Worm (Caenorhabditis elegans) whole organism, young adult: ENCODE results near the gene F55F10.3.
A peak's percentile ranks its signal among the peaks of the same experiment; 100 is the strongest.

Experiments
- B0019.2 ChIP-seq: fragments of 200-800 bp; sonication (Bioruptor generic); conservative IDR thresholded peaks from 2 replicates; pipeline ENCODE4 v1.3.6; 2022; ENCODE audit warnings: missing genetic modification reagents, missing genetic modification characterization, missing compliant biosample characterization
- B0336.3 ChIP-seq: fragments of 200-800 bp; sonication (Bioruptor generic); IDR thresholded peaks from 2 replicates; pipeline ENCODE4 v1.3.6; 2022; ENCODE audit warnings: missing genetic modification characterization, missing compliant biosample characterization
- D2030.7 ChIP-seq: fragments of 200-800 bp; sonication (Bioruptor generic); IDR thresholded peaks from 2 replicates; pipeline ENCODE4 v1.3.6; 2022; ENCODE audit warnings: missing genetic modification reagents, missing genetic modification characterization, missing compliant biosample characterization
- F33H1.4 ChIP-seq: fragments of 200-800 bp; sonication (Bioruptor generic); IDR thresholded peaks from 2 replicates; pipeline ENCODE4 v1.3.6; 2022; ENCODE audit warnings: missing genetic modification reagents, missing genetic modification characterization, missing compliant biosample characterization
- F57A8.1 ChIP-seq: fragments of 200-800 bp; sonication (Bioruptor generic); optimal IDR thresholded peaks from 2 replicates; lab custom pipeline; 2018; ENCODE audit warnings: mild to moderate bottlenecking, missing genetic modification characterization, moderate library complexity, missing compliant biosample characterization
- F57C9.4 ChIP-seq: sonication (generic microtip); optimal IDR thresholded peaks from 2 replicates; lab custom pipeline; 2017; ENCODE audit warnings: mild to moderate bottlenecking, missing genetic modification characterization, missing compliant biosample characterization
- K11D2.4 ChIP-seq: fragments of 200-800 bp; sonication (Bioruptor generic); IDR thresholded peaks from 2 replicates; pipeline ENCODE4 v1.3.6; 2022; ENCODE audit warnings: missing genetic modification reagents, missing genetic modification characterization, missing compliant biosample characterization
- T26A5.8 ChIP-seq: sonication (generic microtip); optimal IDR thresholded peaks from 2 replicates; lab custom pipeline; 2016; ENCODE audit warnings: missing genetic modification characterization, missing compliant biosample characterization
- Y53F4B.3 ChIP-seq: fragments of 200-800 bp; sonication (Bioruptor generic); IDR thresholded peaks from 2 replicates; pipeline ENCODE4 v1.3.6; 2022; ENCODE audit warnings: missing genetic modification reagents, missing genetic modification characterization, missing compliant biosample characterization
- Y56A3A.18 ChIP-seq: fragments of 200-800 bp; sonication (Bioruptor generic); IDR thresholded peaks from 2 replicates; pipeline ENCODE4 v1.3.6; 2022; ENCODE audit warnings: missing genetic modification reagents, missing genetic modification characterization, missing compliant biosample characterization
- Y67H2A.10 ChIP-seq: fragments of 200-800 bp; sonication (Bioruptor generic); conservative IDR thresholded peaks from 2 replicates; pipeline ENCODE4 v1.3.6; 2022; ENCODE audit warnings: missing genetic modification reagents, missing genetic modification characterization, missing compliant biosample characterization
- Y79H2A.3 ChIP-seq: fragments of 200-800 bp; sonication (Bioruptor generic); conservative IDR thresholded peaks from 2 replicates; pipeline ENCODE4 v1.3.6; 2022; ENCODE audit warnings: missing genetic modification reagents, missing genetic modification characterization, missing compliant biosample characterization
- ZK185.1 ChIP-seq: sonication (generic microtip); optimal IDR thresholded peaks from 2 replicates; lab custom pipeline; 2016; ENCODE audit warnings: mild to moderate bottlenecking, missing genetic modification characterization, missing compliant biosample characterization; ENCODE audit not compliant: poor library complexity, severe bottlenecking
- aptf-2 ChIP-seq: fragments of 200-800 bp; sonication (Bioruptor generic); conservative IDR thresholded peaks from 2 replicates; pipeline ENCODE4 v1.3.6; 2022; ENCODE audit warnings: missing genetic modification reagents, missing genetic modification characterization, missing compliant biosample characterization
- aptf-3 ChIP-seq: fragments of 200-800 bp; sonication (Bioruptor generic); IDR thresholded peaks from 2 replicates; pipeline ENCODE4 v1.3.6; 2022; ENCODE audit warnings: missing genetic modification characterization, missing compliant biosample characterization
- bed-1 ChIP-seq: fragments of 200-800 bp; sonication (Bioruptor generic); IDR thresholded peaks from 2 replicates; pipeline ENCODE4 v1.3.6; 2022; ENCODE audit warnings: missing genetic modification reagents, missing genetic modification characterization, missing compliant biosample characterization
- bed-2 ChIP-seq: fragments of 200-800 bp; sonication (Bioruptor generic); IDR thresholded peaks from 2 replicates; pipeline ENCODE4 v1.3.6; 2022; ENCODE audit warnings: missing genetic modification reagents, missing genetic modification characterization, missing compliant biosample characterization
- cebp-1 ChIP-seq, 2 experiments: fragments of 200-800 bp in 1 of 2; sonication (Bioruptor generic) in 1 of 2; sonication (generic microtip) in 1 of 2; IDR thresholded peaks in 1 of 2; optimal IDR thresholded peaks in 1 of 2; 2 replicates each; pipeline versions ENCODE4 v1.3.6 to Lab custom; 2017 to 2022; ENCODE audit warnings: missing compliant biosample characterization in 2 of 2, missing genetic modification characterization in 2 of 2, mild to moderate bottlenecking in 1 of 2, missing genetic modification reagents in 1 of 2, moderate library complexity in 1 of 2
- ceh-100 ChIP-seq: fragments of 200-800 bp; sonication (Bioruptor generic); IDR thresholded peaks from 2 replicates; pipeline ENCODE4 v1.3.6; 2022; ENCODE audit warnings: missing genetic modification reagents, missing genetic modification characterization, missing compliant biosample characterization
- ceh-58 ChIP-seq: fragments of 200-800 bp; sonication (Bioruptor generic); IDR thresholded peaks from 2 replicates; pipeline ENCODE4 v1.3.6; 2022; ENCODE audit warnings: missing genetic modification characterization, missing compliant biosample characterization
- die-1 ChIP-seq: sonication (generic microtip); optimal IDR thresholded peaks from 2 replicates; lab custom pipeline; 2016; ENCODE audit warnings: missing genotype, mild to moderate bottlenecking, missing genetic modification characterization, missing compliant biosample characterization
- him-1 ChIP-seq: sonication (generic microtip); optimal IDR thresholded peaks from 2 replicates; lab custom pipeline; 2016; ENCODE audit warnings: missing genotype, missing genetic modification reagents, missing genetic modification characterization, missing compliant biosample characterization
- hmg-1.2 ChIP-seq: fragments of 200-800 bp; sonication (Bioruptor generic); IDR thresholded peaks from 2 replicates; pipeline ENCODE4 v1.3.6; 2022; ENCODE audit warnings: missing genetic modification reagents, missing genetic modification characterization, missing compliant biosample characterization
- hrde-1 ChIP-seq: sonication (generic microtip); optimal IDR thresholded peaks from 2 replicates; lab custom pipeline; 2016; ENCODE audit warnings: missing genetic modification characterization, mild to moderate bottlenecking, missing compliant biosample characterization, moderate library complexity, missing genotype, missing genetic modification reagents, borderline replicate concordance
- hsf-1 ChIP-seq: fragments of 200-800 bp; sonication (Bioruptor generic); IDR thresholded peaks from 2 replicates; pipeline ENCODE4 v1.3.6; 2022; ENCODE audit warnings: missing genetic modification reagents, missing genetic modification characterization, missing compliant biosample characterization
- lin-35 ChIP-seq, 3 experiments: fragments of 150-350 bp in 2 of 3; sonication (generic microtip) in 1 of 3; optimal IDR thresholded peaks; 2 replicates each; lab custom pipeline; 2014 to 2018; ENCODE audit warnings: missing biosample characterization in 3 of 3, missing genetic modification characterization in 3 of 3, missing genetic modification reagents in 3 of 3
- lir-1 ChIP-seq: fragments of 200-800 bp; sonication (Bioruptor generic); conservative IDR thresholded peaks from 2 replicates; pipeline ENCODE4 v1.3.6; 2022; ENCODE audit warnings: missing genetic modification reagents, missing genetic modification characterization, missing compliant biosample characterization
- lsl-1 ChIP-seq: fragments of 200-800 bp; sonication (Bioruptor generic); optimal IDR thresholded peaks from 2 replicates; lab custom pipeline; 2018; ENCODE audit warnings: mild to moderate bottlenecking, missing genetic modification characterization, moderate library complexity, missing compliant biosample characterization
- lsy-27 ChIP-seq: sonication (generic microtip); optimal IDR thresholded peaks from 2 replicates; lab custom pipeline; 2017; ENCODE audit warnings: missing genetic modification characterization, mild to moderate bottlenecking, missing compliant biosample characterization, antibody characterized with exemption, missing genotype, borderline replicate concordance; ENCODE audit not compliant: insufficient read depth
- madf-3 ChIP-seq: fragments of 200-800 bp; sonication (Bioruptor generic); IDR thresholded peaks from 2 replicates; pipeline ENCODE4 v1.3.6; 2022; ENCODE audit warnings: missing genetic modification reagents, missing genetic modification characterization, missing compliant biosample characterization
- madf-6 ChIP-seq: fragments of 200-800 bp; sonication (Bioruptor generic); IDR thresholded peaks from 2 replicates; pipeline ENCODE4 v1.3.6; 2022; ENCODE audit warnings: missing genetic modification reagents, missing genetic modification characterization, missing compliant biosample characterization
- mxl-1 ChIP-seq: sonication (generic microtip); optimal IDR thresholded peaks from 2 replicates; lab custom pipeline; 2016; ENCODE audit warnings: missing genetic modification characterization, missing compliant biosample characterization
- nhr-27 ChIP-seq: fragments of 200-800 bp; sonication (Bioruptor generic); optimal IDR thresholded peaks from 2 replicates; lab custom pipeline; 2018; ENCODE audit warnings: mild to moderate bottlenecking, missing genetic modification characterization, moderate library complexity, missing compliant biosample characterization
- nhr-90 ChIP-seq: sonication (generic microtip); optimal IDR thresholded peaks from 2 replicates; lab custom pipeline; 2016; ENCODE audit warnings: missing genotype, mild to moderate bottlenecking, missing genetic modification characterization, missing compliant biosample characterization
- sdz-38 ChIP-seq: sonication (generic microtip); optimal IDR thresholded peaks from 2 replicates; lab custom pipeline; 2016; ENCODE audit warnings: missing genotype, missing genetic modification characterization, missing compliant biosample characterization
- snpc-1.1 ChIP-seq: sonication (generic microtip); optimal IDR thresholded peaks from 2 replicates; lab custom pipeline; 2017; ENCODE audit warnings: missing genetic modification characterization, mild to moderate bottlenecking, missing compliant biosample characterization, antibody characterized with exemption, moderate library complexity, missing genotype, missing genetic modification reagents; ENCODE audit not compliant: insufficient read depth
- snpc-1.3 ChIP-seq: sonication (generic microtip); optimal IDR thresholded peaks from 2 replicates; lab custom pipeline; 2017; ENCODE audit warnings: missing genetic modification characterization, mild to moderate bottlenecking, missing compliant biosample characterization, antibody characterized with exemption, moderate library complexity, missing genotype, missing genetic modification reagents; ENCODE audit not compliant: insufficient read depth
- snpc-3.4 ChIP-seq: sonication (generic microtip); optimal IDR thresholded peaks from 2 replicates; lab custom pipeline; 2017; ENCODE audit warnings: missing genetic modification characterization, mild to moderate bottlenecking, missing compliant biosample characterization, antibody characterized with exemption, moderate library complexity, missing genotype, missing genetic modification reagents
- snpc-4 ChIP-seq, 5 experiments: fragments of 150-350 bp in 1 of 5; sonication (generic microtip) in 4 of 5; optimal IDR thresholded peaks; 2 replicates each; lab custom pipeline; 2014 to 2018; ENCODE audit warnings: missing genetic modification characterization in 5 of 5, missing biosample characterization in 3 of 5, antibody characterized with exemption in 2 of 5, mild to moderate bottlenecking in 2 of 5, missing compliant biosample characterization in 2 of 5, missing genotype in 2 of 5, moderate library complexity in 2 of 5, missing genetic modification reagents in 1 of 5
- sptf-2 ChIP-seq: fragments of 200-800 bp; sonication (Bioruptor generic); optimal IDR thresholded peaks from 2 replicates; lab custom pipeline; 2018; ENCODE audit warnings: mild to moderate bottlenecking, missing genetic modification characterization, missing compliant biosample characterization
- tbx-9 ChIP-seq: sonication (generic microtip); optimal IDR thresholded peaks from 2 replicates; lab custom pipeline; 2016; ENCODE audit warnings: borderline replicate concordance, missing genetic modification characterization, inconsistent platforms, missing compliant biosample characterization
- tlf-1 ChIP-seq: fragments of 200-800 bp; sonication (Bioruptor generic); optimal IDR thresholded peaks from 2 replicates; lab custom pipeline; 2018; ENCODE audit warnings: mild to moderate bottlenecking, missing genetic modification characterization, missing compliant biosample characterization
- unc-62 ChIP-seq: fragments of 150-350 bp; optimal IDR thresholded peaks from 2 replicates; lab custom pipeline; 2014; ENCODE audit warnings: missing biosample characterization, missing genetic modification reagents, missing genetic modification characterization
- zim-3 ChIP-seq: sonication (generic microtip); optimal IDR thresholded peaks from 2 replicates; lab custom pipeline; 2017; ENCODE audit warnings: mild to moderate bottlenecking, missing genetic modification characterization, moderate library complexity, missing compliant biosample characterization
- ztf-25 ChIP-seq: fragments of 200-800 bp; sonication (Bioruptor generic); IDR thresholded peaks from 2 replicates; pipeline ENCODE4 v1.3.6; 2022; ENCODE audit warnings: missing genetic modification reagents, missing genetic modification characterization, missing compliant biosample characterization
- ztf-6 ChIP-seq: fragments of 200-800 bp; sonication (Bioruptor generic); IDR thresholded peaks from 2 replicates; pipeline ENCODE4 v1.3.6; 2022; ENCODE audit warnings: missing genetic modification reagents, missing genetic modification characterization, missing compliant biosample characterization

Gene F55F10.3

ce11 chrIV:4393488-4393887, 33.7 kb downstream of the F55F10.3 start:
- TF ChIP-seq K11D2.4 (GFP tag; lab: Robert Waterston, UW) (no peak), sptf-2 (no peak), ceh-58 (no peak), mxl-1 (tag; lab: Kevin White, UChicago) (no peak), nhr-90 (tag; lab: Kevin White, UChicago) (no peak), snpc-1.3 (tag; lab: Kevin White, UChicago) (peak; percentile 37), B0336.3 (GFP tag; lab: Robert Waterston, UW) (peak; percentile 29; the same call in 1 of the 2 replicates), bed-2 (GFP tag; lab: Robert Waterston, UW) (no peak), lsl-1 (GFP tag; lab: Kevin White, UChicago) (peak; percentile 95), unc-62 (no peak), Y79H2A.3 (no peak), F57A8.1 (GFP tag; lab: Kevin White, UChicago) (no peak), zim-3 (tag; lab: Kevin White, UChicago) (no peak), D2030.7 (GFP tag; lab: Robert Waterston, UW) (peak; percentile 75), F33H1.4 (GFP tag; lab: Robert Waterston, UW) (peak; percentile 94), snpc-4 (GFP tag; optimal IDR thresholded peaks at IDR 0.05; lab: Kevin White, UChicago) (peak; percentile 6), snpc-4 (tag; optimal IDR thresholded peaks at IDR 0.05; lab: Kevin White, UChicago) (peak in 1 of 4 experiments; percentile 56), madf-3 (peak; percentile 75; the same call in 1 of the 2 replicates), nhr-27 (tag; lab: Kevin White, UChicago) (no peak), madf-6 (GFP tag; lab: Robert Waterston, UW) (peak; percentile 89), Y67H2A.10 (GFP tag; lab: Robert Waterston, UW) (no peak), hrde-1 (peak; percentile 49), him-1 (peak; percentile 15), Y53F4B.3 (GFP tag; lab: Robert Waterston, UW) (no peak), snpc-1.1 (tag; lab: Kevin White, UChicago) (no peak), lir-1 (GFP tag; lab: Robert Waterston, UW) (no peak), Y56A3A.18 (GFP tag; lab: Robert Waterston, UW) (no peak), ceh-100 (GFP tag; lab: Robert Waterston, UW) (no peak), sdz-38 (no peak), hmg-1.2 (GFP tag; lab: Robert Waterston, UW) (peak; percentile 41), ztf-6 (GFP tag; lab: Robert Waterston, UW) (no peak), aptf-3 (GFP tag; lab: Robert Waterston, UW) (no peak), lsy-27 (no peak), cebp-1 (GFP tag; IDR thresholded peaks at IDR 0.05; lab: Robert Waterston, UW) (no peak), cebp-1 (tag; optimal IDR thresholded peaks at IDR 0.05; lab: Kevin White, UChicago) (no peak), T26A5.8 (tag; lab: Kevin White, UChicago) (no peak), F57C9.4 (no peak), snpc-3.4 (peak; percentile 14), hsf-1 (GFP tag; lab: Robert Waterston, UW) (peak; percentile 48; the same call in 1 of the 2 replicates), bed-1 (GFP tag; lab: Robert Waterston, UW) (no peak), ztf-25 (GFP tag; lab: Robert Waterston, UW) (no peak), B0019.2 (GFP tag; lab: Robert Waterston, UW) (0 out of 2 replicates have a peak, but pooled peaks have one; percentile 5), tbx-9 (tag; lab: Kevin White, UChicago) (no peak), aptf-2 (0 out of 2 replicates have a peak, but pooled peaks have one; percentile 18), tlf-1 (GFP tag; lab: Kevin White, UChicago) (peak; percentile 32), die-1 (no peak), ZK185.1 (tag; lab: Kevin White, UChicago) (no peak), lin-35 (GFP tag; optimal IDR thresholded peaks at IDR 0.05; lab: Kevin White, UChicago) (no peak)
